Worm (Caenorhabditis elegans) whole organism, L1 larva: Measurements from ENCODE around the gene F52G3.8.
A peak's percentile ranks its signal among the peaks of the same experiment; 100 is the strongest.

Experiments used
- dpl-1 ChIP-seq, 3 experiments: fragments of 150-350 bp in 2 of 3; sonication (generic microtip) in 1 of 3; optimal IDR thresholded peaks; 2 replicates each; lab custom pipeline; 2014 to 2017; ENCODE audit warnings: missing biosample characterization in 3 of 3, missing genetic modification characterization in 3 of 3, missing genetic modification reagents in 3 of 3
- ets-5 ChIP-seq: fragments of 200-800 bp; sonication (Bioruptor generic); IDR thresholded peaks from 2 replicates; pipeline ENCODE4 v1.3.6; 2022; ENCODE audit warnings: missing genetic modification characterization, missing compliant biosample characterization
- fkh-10 ChIP-seq: sonication (generic microtip); optimal IDR thresholded peaks from 2 replicates; lab custom pipeline; 2017; ENCODE audit warnings: missing biosample characterization, missing genetic modification reagents, missing genetic modification characterization
- lin-13 ChIP-seq: fragments of 150-350 bp; optimal IDR thresholded peaks from 2 replicates; lab custom pipeline; 2014; ENCODE audit warnings: missing biosample characterization, missing genetic modification reagents, missing genetic modification characterization
- mef-2 ChIP-seq: fragments of 150-350 bp; optimal IDR thresholded peaks from 2 replicates; lab custom pipeline; 2014; ENCODE audit warnings: missing biosample characterization, missing genetic modification characterization
- nhr-237 ChIP-seq: fragments of 150-350 bp; optimal IDR thresholded peaks from 2 replicates; lab custom pipeline; 2014; ENCODE audit warnings: missing biosample characterization, missing genetic modification characterization
- nhr-76 ChIP-seq: sonication (generic microtip); optimal IDR thresholded peaks from 2 replicates; lab custom pipeline; 2017; ENCODE audit warnings: missing biosample characterization, missing genetic modification characterization
- pag-3 ChIP-seq: sonication (generic microtip); optimal IDR thresholded peaks from 2 replicates; lab custom pipeline; 2017; ENCODE audit warnings: missing genetic modification characterization, mild to moderate bottlenecking, missing compliant biosample characterization, antibody characterized with exemption, borderline replicate concordance; ENCODE audit not compliant: insufficient read depth

ce11 chrX:16931255-16932023 lies 21.3 kb downstream of the F52G3.8 start:
- TF ChIP-seq nhr-76 (tag; lab: Kevin White, UChicago) = no peak
- peak; percentile 54 for TF ChIP-seq lin-13 (GFP tag; lab: Kevin White, UChicago)
- TF ChIP-seq dpl-1 (GFP tag; optimal IDR thresholded peaks at IDR 0.05; lab: Kevin White, UChicago) = peak in 2 of 3 experiments; percentile 26 to 29
- TF ChIP-seq pag-3 (tag; lab: Kevin White, UChicago) = no peak
- TF ChIP-seq fkh-10 (GFP tag; lab: Kevin White, UChicago) = no peak
- no peak for TF ChIP-seq mef-2 (tag; lab: Kevin White, UChicago)
- 0 out of 2 replicates have a peak, but pooled peaks have one; percentile 89 for TF ChIP-seq ets-5
- TF ChIP-seq nhr-237 (tag; lab: Kevin White, UChicago) = no peak
